Fruit fly (Drosophila melanogaster): ENCODE measurements around the gene CG11857.

The CG11857 gene

dm6 chr3R:25292864-25293284 lies 34.2 kb downstream of the CG11857 start, which contains the start of gene CG31098 (continued):
- TF ChIP-seq CG17912 (GFP tag; optimal IDR thresholded peaks at IDR 0.05) (no peak), sug (tag; optimal IDR thresholded peaks at IDR 0.05) (peak; percentile 90), CG15601 (tag; optimal IDR thresholded peaks at IDR 0.05) (peak; percentile 0), CG9609 (GFP tag; optimal IDR thresholded peaks at IDR 0.05) (no peak), chinmo (GFP tag; IDR thresholded peaks at IDR 0.05; ENCODE audit: partially characterized antibody) (peak; percentile 81; the same call in 2 of the 4 replicates), CG12071 (GFP tag; optimal IDR thresholded peaks at IDR 0.05) (peak; percentile 52), wdn (GFP tag; IDR thresholded peaks at IDR 0.05) (no peak), lab (GFP tag; optimal IDR thresholded peaks at IDR 0.05) (peak; percentile 48), CG4730 (GFP tag; IDR thresholded peaks at IDR 0.05) (no peak), CG3838 (GFP tag; optimal IDR thresholded peaks at IDR 0.05) (no peak), ind (GFP tag; optimal IDR thresholded peaks at IDR 0.05) (no peak), kni (GFP tag; optimal IDR thresholded peaks at IDR 0.05) (no peak), tap (tag; optimal IDR thresholded peaks at IDR 0.05) (peak; percentile 22), CG8290 (GFP tag; optimal IDR thresholded peaks at IDR 0.05) (no peak), CG8290 (tag; optimal IDR thresholded peaks at IDR 0.05) (peak in 1 of 2 experiments; percentile 11), row (GFP tag; IDR thresholded peaks at IDR 0.05) (no peak), YL-1 (GFP tag; optimal IDR thresholded peaks at IDR 0.05) (peak; percentile 0), CG2120 (GFP tag; optimal IDR thresholded peaks at IDR 0.05) (no peak)

- TF ChIP-seq lbe (GFP tag; optimal IDR thresholded peaks at IDR 0.05): peak; percentile 24
- TF ChIP-seq CG33557 (GFP tag; optimal IDR thresholded peaks at IDR 0.05): no peak
- peak; percentile 1 for TF ChIP-seq dmrt99B (tag; optimal IDR thresholded peaks at IDR 0.05)
- TF ChIP-seq CG11696 (GFP tag; IDR thresholded peaks at IDR 0.05): peak; percentile 53; the same call in 1 of the 2 replicates
- 0 out of 2 replicates have a peak, but pooled peaks have one; percentile 12 for TF ChIP-seq Rfx (GFP tag; IDR thresholded peaks at IDR 0.05)
- TF ChIP-seq exex (tag; optimal IDR thresholded peaks at IDR 0.05): peak; percentile 78
- TF ChIP-seq wor (GFP tag; IDR thresholded peaks at IDR 0.05): no peak
- TF ChIP-seq zen2 (GFP tag; IDR thresholded peaks at IDR 0.05; ENCODE audit: partially characterized antibody): 0 out of 3 replicates have a peak, but pooled peaks have one; percentile 39
- TF ChIP-seq Dbx (GFP tag; IDR thresholded peaks at IDR 0.05): 0 out of 3 replicates have a peak, but pooled peaks have one; percentile 37
- peak; percentile 58 for TF ChIP-seq Ets65A (GFP tag)
- no peak for TF ChIP-seq peb (GFP tag; IDR thresholded peaks at IDR 0.05)
- peak; percentile 74 for TF ChIP-seq grn (GFP tag; optimal IDR thresholded peaks at IDR 0.05)
- no peak for TF ChIP-seq disco-r (GFP tag; optimal IDR thresholded peaks at IDR 0.05)
- 0 out of 3 replicates have a peak, but pooled peaks have one; percentile 39 for TF ChIP-seq ci (GFP tag; IDR thresholded peaks at IDR 0.05)
- peak; percentile 53 for TF ChIP-seq sug (tag; optimal IDR thresholded peaks at IDR 0.05)
- peak; percentile 28 for TF ChIP-seq mirr (GFP tag; optimal IDR thresholded peaks at IDR 0.05)
- TF ChIP-seq inv (GFP tag; IDR thresholded peaks at IDR 0.05; ENCODE audit: partially characterized antibody): no peak
- peak; percentile 11 for TF ChIP-seq CG34376 (GFP tag; optimal IDR thresholded peaks at IDR 0.05)
- peak; percentile 85; the same call in 3 of the 4 replicates for TF ChIP-seq chinmo (GFP tag; IDR thresholded peaks at IDR 0.05; ENCODE audit: partially characterized antibody)
- 0 out of 3 replicates have a peak, but pooled peaks have one; percentile 21 for TF ChIP-seq dysf (GFP tag; IDR thresholded peaks at IDR 0.05)
- peak; percentile 80 for TF ChIP-seq CG12769 (tag; optimal IDR thresholded peaks at IDR 0.05)
- TF ChIP-seq GATAe (GFP tag; conservative IDR thresholded peaks at IDR 0.05): 0 out of 2 replicates have a peak, but pooled peaks have one; percentile 29
- TF ChIP-seq CG3995 (GFP tag; optimal IDR thresholded peaks at IDR 0.05): no peak
- no peak for TF ChIP-seq bab2 (GFP tag; optimal IDR thresholded peaks at IDR 0.05)
- TF ChIP-seq CG10543 (GFP tag; optimal IDR thresholded peaks at IDR 0.05): peak; percentile 32
- no peak for TF ChIP-seq crol (GFP tag; IDR thresholded peaks at IDR 0.05)
- peak; percentile 16 for TF ChIP-seq Jarid2 (GFP tag; optimal IDR thresholded peaks at IDR 0.05)
- TF ChIP-seq CG31441 (GFP tag; IDR thresholded peaks at IDR 0.05): 0 out of 2 replicates have a peak, but pooled peaks have one; percentile 36
- TF ChIP-seq Opbp (GFP tag; IDR thresholded peaks at IDR 0.05; ENCODE audit: partially characterized antibody): no peak
- TF ChIP-seq so (GFP tag; IDR thresholded peaks at IDR 0.05): no peak
- no peak for TF ChIP-seq ham (GFP tag; IDR thresholded peaks at IDR 0.05)
- 0 out of 2 replicates have a peak, but pooled peaks have one; percentile 12 for TF ChIP-seq Drgx (GFP tag; IDR thresholded peaks at IDR 0.05)
- 0 out of 3 replicates have a peak, but pooled peaks have one; percentile 18 for TF ChIP-seq CG34422 (GFP tag; IDR thresholded peaks at IDR 0.05)
These were observed 36.8 kb downstream of the CG11857 start, which contains the start of gene CG31102 for dm6 chr3R:25295320-25296020. Gene CG31102 (minus strand): TSS chr3R:25295594.
